Worm (Caenorhabditis elegans): ENCODE results near the gene T02H6.9.

DNA sequence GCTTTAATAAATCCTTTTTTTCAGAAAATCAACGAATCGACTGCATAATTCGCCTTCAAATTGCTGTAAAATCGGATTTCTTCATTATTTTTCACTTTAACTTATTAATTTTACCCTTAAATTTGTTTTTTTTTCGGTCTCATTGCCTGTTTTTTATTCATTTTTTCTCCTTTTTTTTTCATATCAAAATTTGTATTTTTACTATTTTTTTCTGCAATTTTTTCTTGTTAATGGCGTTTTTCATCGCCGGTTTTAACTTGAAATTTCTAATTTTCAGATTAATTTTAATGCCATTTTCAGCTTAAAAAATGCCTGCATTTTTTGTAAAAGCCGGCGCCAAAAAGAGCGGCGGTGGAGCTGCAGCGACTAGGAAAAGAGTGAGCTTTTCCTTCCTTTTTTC, 30.4 kb downstream of the T02H6.9 start, which contains the start of gene T02H6.1:
- TF ChIP-seq ceh-16 (tag; optimal IDR thresholded peaks at IDR 0.05) (no peak), skn-1 (tag; optimal IDR thresholded peaks at IDR 0.05) (no peak), nhr-21 (tag; optimal IDR thresholded peaks at IDR 0.05) (no peak), lsy-2 (tag; optimal IDR thresholded peaks at IDR 0.05) (no peak), F13H6.1 (tag; optimal IDR thresholded peaks at IDR 0.05) (no peak), ceh-82 (tag; optimal IDR thresholded peaks at IDR 0.05) (no peak), R02D3.7 (tag; optimal IDR thresholded peaks at IDR 0.05) (no peak), dmd-4 (tag; optimal IDR thresholded peaks at IDR 0.05) (no peak), fos-1 (tag; optimal IDR thresholded peaks at IDR 0.05) (no peak), unc-62 (GFP tag; optimal IDR thresholded peaks at IDR 0.05) (no peak), lin-13 (GFP tag; optimal IDR thresholded peaks at IDR 0.05) (no peak)
